Worm (Caenorhabditis elegans): ENCODE results near the gene bca-1.

- TF ChIP-seq dao-5 (tag; optimal IDR thresholded peaks at IDR 0.05): no peak
- no peak for TF ChIP-seq him-1 (tag; optimal IDR thresholded peaks at IDR 0.05)
Observed at ce11 chrX:6173656-6174055, 30.9 kb downstream of the bca-1 start, which contains the start of gene T25B2.1.
